Fruit fly (Drosophila melanogaster) whole organism, embryonic: Measurements from ENCODE around the gene CG18581.

Experiments
- Ada2b ChIP-seq: fragments of 200-800 bp; sonication (Bioruptor generic); IDR thresholded peaks from 2 replicates; pipeline ENCODE4 v1.3.6; 2022; ENCODE audit warnings: missing biosample characterization, missing genetic modification characterization
- CG10366 ChIP-seq: fragments of 200-800 bp; sonication (Bioruptor generic); IDR thresholded peaks from 2 replicates; pipeline ENCODE4 v1.3.6; 2022; ENCODE audit warnings: missing biosample characterization, missing genetic modification characterization
- CG10959 ChIP-seq: fragments of 200-800 bp; sonication (Bioruptor generic); IDR thresholded peaks from 2 replicates; pipeline ENCODE4 v1.3.6; 2022; ENCODE audit warnings: missing biosample characterization, missing genetic modification characterization
- CG14014 ChIP-seq: fragments of 200-800 bp; sonication (Bioruptor generic); IDR thresholded peaks from 2 replicates; pipeline ENCODE4 v1.3.6; 2022; ENCODE audit warnings: missing biosample characterization, missing genetic modification characterization
- CG15269 ChIP-seq: fragments of 200-800 bp; sonication (Bioruptor generic); optimal IDR thresholded peaks from 2 replicates; lab custom pipeline; 2018; ENCODE audit warnings: missing biosample characterization, mild to moderate bottlenecking, missing genetic modification characterization, moderate library complexity
- CG1603 ChIP-seq: fragments of 200-800 bp; sonication (Bioruptor generic); optimal IDR thresholded peaks from 2 replicates; lab custom pipeline; 2019; ENCODE audit warnings: missing biosample characterization, mild to moderate bottlenecking, missing genetic modification characterization, moderate library complexity
- CG17361 ChIP-seq: fragments of 200-800 bp; sonication (Bioruptor generic); IDR thresholded peaks from 3 replicates; pipeline ENCODE4 v1.3.6; 2022; ENCODE audit warnings: missing biosample characterization, missing genetic modification characterization
- CG18011 ChIP-seq: fragments of 200-800 bp; sonication (Bioruptor generic); optimal IDR thresholded peaks from 2 replicates; lab custom pipeline; 2017; ENCODE audit warnings: missing biosample characterization, missing genetic modification characterization, mild to moderate bottlenecking, moderate library complexity, missing genotype
- CG2129 ChIP-seq: fragments of 200-800 bp; sonication (Bioruptor generic); IDR thresholded peaks from 2 replicates; pipeline ENCODE4 v1.3.6; 2022; ENCODE audit warnings: missing biosample characterization, missing genetic modification characterization; ENCODE audit not compliant: partially characterized antibody
- CG4424 ChIP-seq: fragments of 200-800 bp; sonication (Bioruptor generic); optimal IDR thresholded peaks from 3 replicates; lab custom pipeline; 2016; ENCODE audit warnings: missing biosample characterization, missing genetic modification characterization
- CG4617 ChIP-seq: fragments of 200-800 bp; sonication (Bioruptor generic); optimal IDR thresholded peaks from 3 replicates; lab custom pipeline; 2016; ENCODE audit warnings: missing biosample characterization, missing genetic modification characterization, borderline replicate concordance
- CG5953 ChIP-seq: fragments of 200-800 bp; sonication (Bioruptor generic); IDR thresholded peaks from 2 replicates; pipeline ENCODE4 v1.3.6; 2022; ENCODE audit warnings: missing biosample characterization, missing genetic modification characterization
- CG7963 ChIP-seq: fragments of 200-800 bp; sonication (Bioruptor generic); IDR thresholded peaks from 3 replicates; pipeline ENCODE4 v1.3.6; 2022; ENCODE audit warnings: missing biosample characterization, missing genetic modification characterization; ENCODE audit not compliant: partially characterized antibody
- CG8924 ChIP-seq: fragments of 200-800 bp; optimal IDR thresholded peaks from 3 replicates; lab custom pipeline; 2019; ENCODE audit warnings: missing biosample characterization, mild to moderate bottlenecking, missing genetic modification characterization, moderate library complexity
- Dad ChIP-seq: fragments of 200-800 bp; sonication (Bioruptor generic); optimal IDR thresholded peaks from 3 replicates; lab custom pipeline; 2016; ENCODE audit warnings: missing biosample characterization, missing genetic modification characterization
- E2f2 ChIP-seq: fragments of 200-800 bp; sonication (Bioruptor generic); IDR thresholded peaks from 2 replicates; pipeline ENCODE4 v1.3.6; 2022; ENCODE audit warnings: missing biosample characterization, missing genetic modification characterization
- Ets97D ChIP-seq: fragments of 200-800 bp; sonication (Bioruptor generic); optimal IDR thresholded peaks from 3 replicates; lab custom pipeline; 2016; ENCODE audit warnings: missing biosample characterization, missing genetic modification characterization
- Hey ChIP-seq: fragments of 200-800 bp; sonication (Bioruptor generic); optimal IDR thresholded peaks from 3 replicates; lab custom pipeline; 2018; ENCODE audit warnings: missing biosample characterization, mild to moderate bottlenecking, missing genetic modification characterization
- HmgD ChIP-seq: fragments of 200-800 bp; sonication (Bioruptor generic); optimal IDR thresholded peaks from 3 replicates; lab custom pipeline; 2016; ENCODE audit warnings: missing biosample characterization, missing genetic modification characterization
- Hmr ChIP-seq: fragments of 200-800 bp; sonication (Bioruptor generic); optimal IDR thresholded peaks from 3 replicates; lab custom pipeline; 2017; ENCODE audit warnings: mild to moderate bottlenecking, missing biosample characterization, missing genetic modification reagents, missing genetic modification characterization
- Lim3 ChIP-seq: fragments of 200-800 bp; sonication (Bioruptor generic); IDR thresholded peaks from 2 replicates; pipeline ENCODE4 v1.3.6; 2022; ENCODE audit warnings: missing biosample characterization, missing genetic modification characterization
- Med ChIP-seq: fragments of 200-800 bp; sonication (Bioruptor generic); peaks from one replicate; lab custom pipeline; 2016; ENCODE audit warnings: missing biosample characterization, missing genetic modification characterization, mild to moderate bottlenecking, inconsistent platforms, moderate library complexity
- Neu2 ChIP-seq: fragments of 200-800 bp; sonication (Bioruptor generic); optimal IDR thresholded peaks from 3 replicates; lab custom pipeline; 2016; ENCODE audit warnings: missing biosample characterization, missing genetic modification characterization, borderline replicate concordance
- Nf-YB ChIP-seq: fragments of 200-800 bp; sonication (Bioruptor generic); optimal IDR thresholded peaks from 3 replicates; lab custom pipeline; 2019; ENCODE audit warnings: missing biosample characterization, mild to moderate bottlenecking, missing genetic modification characterization, moderate library complexity
- Optix ChIP-seq: fragments of 200-800 bp; sonication (Bioruptor generic); IDR thresholded peaks from 3 replicates; pipeline ENCODE4 v1.3.6; 2022; ENCODE audit warnings: missing biosample characterization, missing genetic modification characterization
- PHDP ChIP-seq: fragments of 200-800 bp; sonication (Bioruptor generic); optimal IDR thresholded peaks from 3 replicates; lab custom pipeline; 2018; ENCODE audit warnings: missing biosample characterization, mild to moderate bottlenecking, missing genetic modification characterization, moderate library complexity
- Sox102F ChIP-seq: fragments of 200-800 bp; sonication (Bioruptor generic); optimal IDR thresholded peaks from 2 replicates; lab custom pipeline; 2018; ENCODE audit warnings: missing biosample characterization, mild to moderate bottlenecking, missing genetic modification characterization, moderate library complexity
- ato ChIP-seq: fragments of 200-800 bp; sonication (Bioruptor generic); IDR thresholded peaks from 2 replicates; pipeline ENCODE4 v1.3.6; 2022; ENCODE audit warnings: missing biosample characterization, missing genetic modification characterization; ENCODE audit not compliant: partially characterized antibody
- bab2 ChIP-seq: fragments of 200-800 bp; sonication (Bioruptor generic); optimal IDR thresholded peaks from 2 replicates; lab custom pipeline; 2016; ENCODE audit warnings: missing biosample characterization, missing genetic modification characterization
- br ChIP-seq: fragments of >200 bp; optimal IDR thresholded peaks from 2 replicates; lab custom pipeline; 2017
- emc ChIP-seq: fragments of 200-800 bp; sonication (Bioruptor generic); optimal IDR thresholded peaks from 2 replicates; lab custom pipeline; 2016; ENCODE audit warnings: missing biosample characterization, missing genetic modification characterization
- gcm2 ChIP-seq: fragments of 200-800 bp; sonication (Bioruptor generic); optimal IDR thresholded peaks from 2 replicates; lab custom pipeline; 2016; ENCODE audit warnings: missing biosample characterization, missing genetic modification characterization
- gfzf ChIP-seq: fragments of 200-800 bp; sonication (Bioruptor generic); optimal IDR thresholded peaks from 2 replicates; lab custom pipeline; 2016; ENCODE audit warnings: missing biosample characterization, mild to moderate bottlenecking, missing genetic modification characterization, moderate library complexity
- gsb-n ChIP-seq: fragments of 200-800 bp; sonication (Bioruptor generic); optimal IDR thresholded peaks from 3 replicates; lab custom pipeline; 2018; ENCODE audit warnings: missing biosample characterization, mild to moderate bottlenecking, missing genetic modification characterization
- hbn ChIP-seq: fragments of 200-800 bp; sonication (Bioruptor generic); IDR thresholded peaks from 2 replicates; pipeline ENCODE4 v1.3.6; 2022; ENCODE audit warnings: missing biosample characterization, missing genetic modification characterization; ENCODE audit not compliant: partially characterized antibody
- hth ChIP-seq: fragments of >200 bp; optimal IDR thresholded peaks from 2 replicates; lab custom pipeline; 2017; ENCODE audit warnings: inconsistent platforms
- kay ChIP-seq: fragments of 200-800 bp; sonication (Bioruptor generic); optimal IDR thresholded peaks from 2 replicates; lab custom pipeline; 2016; ENCODE audit warnings: missing biosample characterization, missing genetic modification characterization
- lilli ChIP-seq: fragments of 200-800 bp; sonication (Bioruptor generic); optimal IDR thresholded peaks from 3 replicates; lab custom pipeline; 2016; ENCODE audit warnings: missing biosample characterization, missing genetic modification characterization
- lov ChIP-seq, 2 experiments: fragments of 200-800 bp in 1 of 2; fragments of >200 bp in 1 of 2; sonication (Bioruptor generic) in 1 of 2; IDR thresholded peaks in 1 of 2; optimal IDR thresholded peaks in 1 of 2; 2 replicates in 1 of 2; 3 replicates in 1 of 2; pipeline versions ENCODE4 v1.3.6 to Lab custom; 2017 to 2022; ENCODE audit warnings: missing biosample characterization in 1 of 2, missing genetic modification characterization in 1 of 2
- mam ChIP-seq: fragments of 200-800 bp; sonication (Bioruptor generic); optimal IDR thresholded peaks from 3 replicates; lab custom pipeline; 2016; ENCODE audit warnings: missing biosample characterization, missing genetic modification characterization
- org-1 ChIP-seq: fragments of 200-800 bp; sonication (Bioruptor generic); optimal IDR thresholded peaks from 2 replicates; lab custom pipeline; 2017; ENCODE audit warnings: missing biosample characterization, missing genetic modification characterization
- pb ChIP-seq: fragments of 200-800 bp; sonication (Bioruptor generic); optimal IDR thresholded peaks from 3 replicates; lab custom pipeline; 2016; ENCODE audit warnings: missing biosample characterization, missing genetic modification characterization
- pfk ChIP-seq: fragments of 200-800 bp; sonication (Bioruptor generic); optimal IDR thresholded peaks from 2 replicates; lab custom pipeline; 2018; ENCODE audit warnings: missing biosample characterization, mild to moderate bottlenecking, missing genetic modification characterization, moderate library complexity
- pzg ChIP-seq: fragments of 200-800 bp; sonication (Bioruptor generic); optimal IDR thresholded peaks from 3 replicates; lab custom pipeline; 2018; ENCODE audit warnings: missing biosample characterization, mild to moderate bottlenecking, missing genetic modification characterization, moderate library complexity
- schlank ChIP-seq: fragments of 200-800 bp; sonication (Bioruptor generic); optimal IDR thresholded peaks from 2 replicates; lab custom pipeline; 2018; ENCODE audit warnings: missing biosample characterization, mild to moderate bottlenecking, missing genetic modification characterization
- seq ChIP-seq: fragments of 200-800 bp; sonication (Bioruptor generic); IDR thresholded peaks from 2 replicates; pipeline ENCODE4 v1.3.6; 2022; ENCODE audit warnings: missing biosample characterization, missing genetic modification characterization
- slp2 ChIP-seq: fragments of 200-800 bp; sonication (Bioruptor generic); optimal IDR thresholded peaks from 2 replicates; lab custom pipeline; 2016; ENCODE audit warnings: missing biosample characterization, missing genetic modification characterization
- tap ChIP-seq: fragments of 200-800 bp; optimal IDR thresholded peaks from 3 replicates; lab custom pipeline; 2019; ENCODE audit warnings: missing biosample characterization, mild to moderate bottlenecking, missing genetic modification characterization, moderate library complexity

Gene CG18581

dm6 chr3L:15098659-15099512, 48.9 kb upstream of the CG18581 start (continued):
- TF ChIP-seq HmgD (GFP tag; lab: Kevin White, UChicago) (no peak), org-1 (GFP tag; lab: Kevin White, UChicago) (peak; percentile 83), CG4617 (GFP tag; lab: Kevin White, UChicago) (no peak), gsb-n (peak; percentile 96), pzg (GFP tag; lab: Kevin White, UChicago) (no peak), Lim3 (no peak), lilli (GFP tag; lab: Kevin White, UChicago) (peak; percentile 27), schlank (tag; lab: Kevin White, UChicago) (peak; percentile 24), hth (lab: Kevin White, UChicago) (no peak), gfzf (GFP tag; lab: Kevin White, UChicago) (no peak), seq (GFP tag; lab: Robert Waterston, UW) (peak; percentile 34; the same call in 1 of the 2 replicates), CG10959 (GFP tag; lab: Robert Waterston, UW) (peak; percentile 70), Hmr (GFP tag; lab: Kevin White, UChicago) (peak; percentile 86), CG14014 (peak; percentile 70; the same call in 1 of the 2 replicates), Ada2b (peak; percentile 82), Optix (GFP tag; lab: Robert Waterston, UW) (no peak), tap (tag; lab: Kevin White, UChicago) (peak; percentile 94), CG18011 (GFP tag; lab: Kevin White, UChicago) (no peak), CG2129 (GFP tag; lab: Robert Waterston, UW) (no peak), Dad (no peak), slp2 (GFP tag; lab: Kevin White, UChicago) (no peak), mam (GFP tag; lab: Kevin White, UChicago) (no peak), CG4424 (GFP tag; lab: Kevin White, UChicago) (peak; percentile 86), emc (no peak), pb (peak; percentile 52), Nf-YB (peak; percentile 76), Hey (tag; lab: Kevin White, UChicago) (peak; percentile 7), ato (GFP tag; lab: Robert Waterston, UW) (no peak), CG10366 (GFP tag; lab: Robert Waterston, UW) (peak; percentile 64), CG17361 (peak; percentile 97), CG1603 (tag; lab: Kevin White, UChicago) (peak; percentile 64), bab2 (peak; percentile 11), pfk (GFP tag; lab: Kevin White, UChicago) (peak; percentile 40), lov (optimal IDR thresholded peaks at IDR 0.05; lab: Kevin White, UChicago) (no peak), lov (GFP tag; IDR thresholded peaks at IDR 0.05; lab: Robert Waterston, UW) (peak; percentile 69; the same call in 2 of the 3 replicates), kay (GFP tag; lab: Kevin White, UChicago) (peak; percentile 37), br (no peak), E2f2 (GFP tag; lab: Robert Waterston, UW) (peak; percentile 51; the same call in 1 of the 2 replicates), PHDP (tag; lab: Kevin White, UChicago) (peak; percentile 86), CG7963 (no peak), Sox102F (GFP tag; lab: Kevin White, UChicago) (peak; percentile 85), Ets97D (no peak), CG15269 (tag; lab: Kevin White, UChicago) (peak; percentile 82), hbn (no peak; the same call in 1 of the 2 replicates), gcm2 (GFP tag; lab: Kevin White, UChicago) (no peak), CG5953 (GFP tag; lab: Robert Waterston, UW) (peak; percentile 63; the same call in 1 of the 2 replicates), Neu2 (no peak), CG8924 (tag; lab: Kevin White, UChicago) (peak; percentile 96), Med (GFP tag; lab: Kevin White, UChicago) (peak; percentile 55)
